Worm (Caenorhabditis elegans): ENCODE results near the gene shc-2.

- TF ChIP-seq him-1 (tag; optimal IDR thresholded peaks at IDR 0.05) (no peak), W03F9.2 (tag; optimal IDR thresholded peaks at IDR 0.05) (no peak), dao-5 (tag; optimal IDR thresholded peaks at IDR 0.05) (no peak)
These were observed 32.9 kb downstream of the shc-2 start for ce11 chrII:5001866-5002265.

Data from whole organism, L4/young adult.